Fruit fly (Drosophila melanogaster) whole organism, adult: ENCODE results near the gene CG7551.

Experiments used
- CG11617 ChIP-seq: fragments of 200-800 bp; sonication (Bioruptor generic); optimal IDR thresholded peaks from 2 replicates; lab custom pipeline; 2017; ENCODE audit warnings: mild to moderate bottlenecking, missing biosample characterization, missing genetic modification reagents, missing genetic modification characterization
- CG12768 ChIP-seq: fragments of 200-800 bp; sonication (Bioruptor generic); optimal IDR thresholded peaks from 2 replicates; lab custom pipeline; 2017; ENCODE audit warnings: missing biosample characterization, missing genetic modification characterization, mild to moderate bottlenecking, moderate library complexity, missing genetic modification reagents
- CG14711 ChIP-seq: fragments of 200-800 bp; sonication (Bioruptor generic); optimal IDR thresholded peaks from 2 replicates; lab custom pipeline; 2018; ENCODE audit warnings: missing biosample characterization, mild to moderate bottlenecking, missing genetic modification characterization, moderate library complexity
- CG1620 ChIP-seq: fragments of 200-800 bp; sonication (Bioruptor generic); optimal IDR thresholded peaks from 2 replicates; lab custom pipeline; 2016; ENCODE audit warnings: missing biosample characterization, missing genetic modification characterization
- CG33017 ChIP-seq: fragments of 200-800 bp; sonication (Bioruptor generic); optimal IDR thresholded peaks from 2 replicates; lab custom pipeline; 2018; ENCODE audit warnings: missing biosample characterization, mild to moderate bottlenecking, missing genetic modification characterization, moderate library complexity
- CG5204 ChIP-seq: fragments of 200-800 bp; sonication (Bioruptor generic); optimal IDR thresholded peaks from 2 replicates; lab custom pipeline; 2016; ENCODE audit warnings: missing biosample characterization, missing genetic modification characterization
- CG7045 ChIP-seq: fragments of 200-800 bp; sonication (Bioruptor generic); optimal IDR thresholded peaks from 2 replicates; lab custom pipeline; 2017; ENCODE audit warnings: missing biosample characterization, mild to moderate bottlenecking, missing genetic modification characterization
- CG7101 ChIP-seq: fragments of 200-800 bp; sonication (Bioruptor generic); optimal IDR thresholded peaks from 2 replicates; lab custom pipeline; 2018; ENCODE audit warnings: missing biosample characterization, mild to moderate bottlenecking, missing genetic modification characterization, moderate library complexity
- Clk ChIP-seq: fragments of 200-800 bp; sonication (Bioruptor generic); optimal IDR thresholded peaks from 2 replicates; lab custom pipeline; 2017; ENCODE audit warnings: missing biosample characterization, missing genetic modification characterization
- Crg-1 ChIP-seq: fragments of 200-800 bp; sonication (Bioruptor generic); optimal IDR thresholded peaks from 2 replicates; lab custom pipeline; 2016; ENCODE audit warnings: missing biosample characterization, missing genetic modification characterization
- Hr96 ChIP-seq: fragments of 200-800 bp; sonication (Bioruptor generic); optimal IDR thresholded peaks from 2 replicates; lab custom pipeline; 2016; ENCODE audit warnings: missing biosample characterization, missing genetic modification characterization
- Mnt ChIP-seq: fragments of 200-800 bp; sonication (Bioruptor generic); optimal IDR thresholded peaks from 2 replicates; lab custom pipeline; 2016; ENCODE audit warnings: missing biosample characterization, mild to moderate bottlenecking, missing genetic modification characterization
- bab1 ChIP-seq: fragments of 200-800 bp; sonication (Bioruptor generic); optimal IDR thresholded peaks from 3 replicates; lab custom pipeline; 2019; ENCODE audit warnings: missing biosample characterization, mild to moderate bottlenecking, missing genetic modification characterization, moderate library complexity
- cic ChIP-seq: fragments of 200-800 bp; sonication (Bioruptor generic); optimal IDR thresholded peaks from 2 replicates; lab custom pipeline; 2017; ENCODE audit warnings: missing biosample characterization, mild to moderate bottlenecking, missing genetic modification characterization, moderate library complexity
- cnc ChIP-seq, 2 experiments: fragments of >200 bp; optimal IDR thresholded peaks; 2 replicates each; lab custom pipeline; 2017
- kay ChIP-seq: fragments of 200-800 bp; sonication (Bioruptor generic); peaks from one replicate; lab custom pipeline; 2016; ENCODE audit warnings: missing biosample characterization, missing genetic modification characterization, borderline replicate concordance
- ovo ChIP-seq: fragments of 200-800 bp; sonication (Bioruptor generic); optimal IDR thresholded peaks from 2 replicates; lab custom pipeline; 2016; ENCODE audit warnings: missing biosample characterization, missing genetic modification characterization
- pad ChIP-seq: fragments of 200-800 bp; sonication (Bioruptor generic); optimal IDR thresholded peaks from 3 replicates; lab custom pipeline; 2017; ENCODE audit warnings: missing biosample characterization, missing genetic modification characterization, mild to moderate bottlenecking, moderate library complexity, missing genetic modification reagents
- tj ChIP-seq: fragments of 200-800 bp; sonication (Bioruptor generic); optimal IDR thresholded peaks from 3 replicates; lab custom pipeline; 2017; ENCODE audit warnings: missing biosample characterization, mild to moderate bottlenecking, missing genetic modification characterization, moderate library complexity
- toe ChIP-seq: fragments of 200-800 bp; sonication (Bioruptor generic); optimal IDR thresholded peaks from 2 replicates; lab custom pipeline; 2016; ENCODE audit warnings: missing biosample characterization, missing genetic modification characterization

The CG7551 gene

DNA sequence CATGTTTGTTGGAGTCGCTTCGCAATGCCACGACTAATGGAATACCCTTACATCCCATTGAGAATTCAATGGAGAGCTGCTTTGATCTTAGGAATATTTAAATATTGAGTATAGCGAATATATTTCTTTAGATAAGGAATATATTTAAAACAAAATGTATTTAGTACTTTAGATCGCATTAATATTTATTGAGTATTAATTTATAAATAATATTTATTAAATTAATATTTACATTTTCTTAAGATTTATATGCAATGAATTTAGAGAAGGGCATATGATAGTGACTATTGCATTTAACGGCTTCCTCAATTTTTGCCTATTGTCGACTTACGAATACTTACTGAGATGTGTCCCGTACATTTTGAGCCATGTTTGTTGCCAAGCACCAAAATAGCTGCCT lies 14.1 kb upstream of the CG7551 start:
- TF ChIP-seq pad (no peak), tj (no peak), Crg-1 (GFP tag; lab: Kevin White, UChicago) (no peak), CG7045 (GFP tag; lab: Kevin White, UChicago) (no peak), ovo (no peak), Clk (GFP tag; lab: Kevin White, UChicago) (no peak), CG1620 (GFP tag; lab: Kevin White, UChicago) (no peak), kay (GFP tag; lab: Kevin White, UChicago) (no peak), Hr96 (GFP tag; lab: Kevin White, UChicago) (no peak)

DNA sequence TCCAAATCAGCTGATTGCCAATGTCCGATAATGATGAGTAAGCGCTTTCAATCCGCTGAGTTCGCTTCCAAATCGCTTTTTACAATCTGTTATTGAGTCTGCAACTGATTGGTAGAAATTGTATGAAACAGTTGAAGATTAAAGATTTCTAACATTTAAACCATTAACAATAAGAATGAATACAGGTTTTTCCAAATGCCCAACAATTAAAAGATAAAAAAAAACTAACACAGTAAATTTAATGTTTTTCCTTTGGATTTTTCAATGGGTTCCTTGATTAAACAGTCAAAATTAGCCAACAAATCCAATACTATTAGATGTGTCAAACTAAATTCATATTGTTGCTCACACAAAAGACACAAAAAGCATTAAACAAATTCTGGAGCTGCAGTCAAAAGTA lies 13.4 kb upstream of the CG7551 start, which contains the start of gene CG7557:
TSS of gene CG7557 (plus strand) at position 301 of the 400 bp plus-strand sequence.
- TF ChIP-seq CG14711 (tag; lab: Kevin White, UChicago) (no peak), CG12768 (GFP tag; lab: Kevin White, UChicago) (no peak), toe (GFP tag; lab: Kevin White, UChicago) (no peak), kay (GFP tag; lab: Kevin White, UChicago) (no peak), tj (no peak), CG33017 (tag; lab: Kevin White, UChicago) (no peak), CG11617 (GFP tag; lab: Kevin White, UChicago) (no peak), Hr96 (GFP tag; lab: Kevin White, UChicago) (no peak), Crg-1 (GFP tag; lab: Kevin White, UChicago) (no peak), CG7045 (GFP tag; lab: Kevin White, UChicago) (no peak), CG1620 (GFP tag; lab: Kevin White, UChicago) (no peak), bab1 (no peak), cic (GFP tag; lab: Kevin White, UChicago) (no peak), CG5204 (no peak)

DNA sequence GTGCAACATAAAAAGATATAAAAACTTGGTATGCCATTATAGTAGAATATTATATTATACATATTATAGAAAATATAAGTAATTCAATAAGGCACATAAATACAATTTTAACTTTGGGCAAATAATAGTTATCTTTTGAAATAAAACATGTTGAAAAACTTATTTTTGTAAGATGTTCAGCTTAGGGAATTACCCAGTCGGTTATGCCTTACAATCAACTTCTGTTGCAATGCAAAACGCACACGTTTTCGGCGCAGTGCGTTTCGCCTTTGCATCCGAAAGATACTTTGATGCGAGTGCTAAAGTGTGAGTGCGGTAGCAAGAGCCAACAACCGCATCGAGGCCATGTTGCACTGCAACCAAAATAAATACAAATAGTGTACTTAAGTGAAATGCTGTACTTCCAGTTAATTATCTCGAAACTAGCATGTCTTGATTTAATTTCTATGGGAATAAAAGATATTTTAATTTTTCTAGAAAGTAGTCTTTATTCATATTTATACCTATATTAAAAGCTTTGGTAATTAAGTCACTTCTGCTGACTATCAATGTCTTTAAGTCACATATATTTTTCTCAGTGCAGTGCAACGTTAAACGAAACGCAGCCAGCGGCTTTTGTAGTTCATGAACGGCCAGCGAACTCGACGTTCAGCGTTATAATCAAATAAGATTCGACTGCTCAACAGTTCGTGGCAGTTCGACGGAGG lies 11.1 kb upstream of the CG7551 start:
- TF ChIP-seq CG33017 (tag; lab: Kevin White, UChicago) (no peak), kay (GFP tag; lab: Kevin White, UChicago) (peak; percentile 6)

DNA sequence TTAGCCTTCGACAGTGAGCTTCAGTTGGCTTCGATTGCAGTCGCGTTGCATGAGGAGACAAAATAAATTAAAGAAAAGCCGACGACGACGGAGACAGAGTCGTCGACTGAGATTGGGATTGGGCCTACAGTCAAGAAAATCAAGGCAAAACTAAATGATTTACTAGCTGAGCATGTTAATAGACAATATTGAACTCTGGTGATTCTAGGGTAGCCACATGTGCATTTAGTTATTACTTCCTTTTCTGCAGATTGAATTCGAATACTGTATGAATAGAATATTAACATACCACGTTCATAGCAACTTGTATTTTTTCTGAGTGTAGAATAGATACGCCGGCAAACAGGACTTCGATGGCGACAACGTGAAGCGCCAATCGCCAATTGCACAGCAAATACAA lies 9.9 kb upstream of the CG7551 start:
- TF ChIP-seq CG7045 (GFP tag; lab: Kevin White, UChicago) = no peak
- no peak for TF ChIP-seq ovo
- no peak for TF ChIP-seq pad
- no peak for TF ChIP-seq Crg-1 (GFP tag; lab: Kevin White, UChicago)

DNA sequence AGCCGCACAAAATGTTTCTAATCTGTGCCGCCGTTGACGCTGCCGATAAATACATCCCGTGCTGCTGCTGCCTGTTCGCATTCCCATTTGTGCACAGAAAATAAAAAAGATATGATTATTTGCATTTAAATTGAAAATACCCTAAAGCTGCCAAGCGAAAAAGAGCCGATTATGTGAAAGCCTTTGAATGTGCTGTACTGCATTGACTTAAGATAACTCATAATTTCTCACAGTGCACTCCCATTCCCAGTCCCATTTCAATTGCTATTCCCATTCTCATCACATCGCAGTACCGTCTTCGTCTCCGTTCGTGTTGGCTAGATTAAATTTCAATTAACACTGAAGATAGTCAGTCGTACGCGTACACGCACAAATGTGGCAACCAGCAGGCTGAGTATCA lies 9.4 kb upstream of the CG7551 start:
- TF ChIP-seq Crg-1 (GFP tag; lab: Kevin White, UChicago) = no peak
- no peak for TF ChIP-seq CG7045 (GFP tag; lab: Kevin White, UChicago)
- no peak for TF ChIP-seq ovo
- no peak for TF ChIP-seq tj
- no peak for TF ChIP-seq cic (GFP tag; lab: Kevin White, UChicago)
- no peak for TF ChIP-seq CG7101 (tag; lab: Kevin White, UChicago)
- no peak for TF ChIP-seq cnc (optimal IDR thresholded peaks at IDR 0.05; lab: Kevin White, UChicago)
- no peak for TF ChIP-seq Hr96 (GFP tag; lab: Kevin White, UChicago)
- no peak for TF ChIP-seq CG1620 (GFP tag; lab: Kevin White, UChicago)
- no peak for TF ChIP-seq CG14711 (tag; lab: Kevin White, UChicago)
- TF ChIP-seq CG11617 (GFP tag; lab: Kevin White, UChicago) = no peak
- TF ChIP-seq toe (GFP tag; lab: Kevin White, UChicago) = no peak
- no peak for TF ChIP-seq bab1
- TF ChIP-seq Clk (GFP tag; lab: Kevin White, UChicago) = no peak
- no peak for TF ChIP-seq kay (GFP tag; lab: Kevin White, UChicago)
- no peak for TF ChIP-seq Mnt (GFP tag; lab: Kevin White, UChicago)
- no peak for TF ChIP-seq CG12768 (GFP tag; lab: Kevin White, UChicago)
- no peak for TF ChIP-seq pad
- no peak for TF ChIP-seq CG33017 (tag; lab: Kevin White, UChicago)
- TF ChIP-seq CG5204 = no peak

DNA sequence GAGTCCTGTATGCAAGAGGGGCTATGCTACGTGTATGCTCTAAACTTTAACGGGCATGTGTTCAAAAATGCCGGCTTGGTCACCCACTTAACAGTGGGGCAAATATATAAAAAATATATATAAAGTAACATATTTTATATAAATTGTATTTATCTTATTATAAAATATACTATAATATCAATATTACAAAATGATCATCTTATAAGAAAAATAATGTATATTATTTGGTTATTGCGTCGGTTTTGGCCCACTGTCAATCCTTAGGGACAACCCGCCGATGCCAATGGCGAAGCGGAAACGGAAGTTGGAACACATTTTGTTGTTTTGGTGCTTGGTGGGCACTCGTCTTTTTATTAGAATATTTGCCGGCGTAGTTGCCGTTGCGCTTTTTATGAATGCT lies 7.8 kb upstream of the CG7551 start:
- TF ChIP-seq CG7045 (GFP tag; lab: Kevin White, UChicago) (no peak), toe (GFP tag; lab: Kevin White, UChicago) (no peak), cic (GFP tag; lab: Kevin White, UChicago) (no peak), Clk (GFP tag; lab: Kevin White, UChicago) (no peak), CG14711 (tag; lab: Kevin White, UChicago) (no peak), cnc (optimal IDR thresholded peaks at IDR 0.05; lab: Kevin White, UChicago) (no peak), CG7101 (tag; lab: Kevin White, UChicago) (no peak), pad (no peak), CG1620 (GFP tag; lab: Kevin White, UChicago) (no peak), Mnt (GFP tag; lab: Kevin White, UChicago) (no peak), CG11617 (GFP tag; lab: Kevin White, UChicago) (no peak), CG5204 (no peak), ovo (no peak), kay (GFP tag; lab: Kevin White, UChicago) (no peak), Hr96 (GFP tag; lab: Kevin White, UChicago) (no peak), bab1 (no peak), CG33017 (tag; lab: Kevin White, UChicago) (no peak)
